Worm (Caenorhabditis elegans): ENCODE measurements around the gene C50E10.1.
"Not testable (repeated sequence)": the region's sequence is repeated elsewhere in the genome, so short reads cannot be mapped to it uniquely, and the experiment has no call there.

DNA sequence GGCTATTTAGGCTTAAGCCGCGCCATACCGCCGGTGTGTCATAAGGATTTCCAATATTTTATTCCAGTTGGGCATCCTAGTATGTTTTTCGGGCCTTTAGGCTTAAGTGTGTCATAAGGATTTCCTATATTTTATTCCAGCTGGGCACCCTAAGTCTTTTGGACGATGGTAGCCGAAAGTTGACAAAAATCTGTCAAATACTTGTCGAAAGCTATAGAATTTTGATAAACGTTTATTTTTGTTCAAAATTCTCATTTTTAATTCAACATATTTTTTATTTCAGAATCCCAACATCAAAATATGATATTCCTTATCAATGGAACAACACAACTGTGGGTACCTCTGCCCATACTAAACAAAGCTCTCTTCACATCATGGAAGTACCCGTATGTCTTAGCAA is 16.3 kb upstream of the C50E10.1 start, which contains the start of gene sre-49:
- TF ChIP-seq pha-4 (tag; optimal IDR thresholded peaks at IDR 0.05); nhr-12 (tag; optimal IDR thresholded peaks at IDR 0.05); nhr-28 (tag; optimal IDR thresholded peaks at IDR 0.05); ceh-43 (GFP tag; optimal IDR thresholded peaks at IDR 0.05); flh-1 (GFP tag; optimal IDR thresholded peaks at IDR 0.05): not testable (repeated sequence)
